Fruit fly (Drosophila melanogaster) S2 (cell line): ENCODE data around the gene natalisin.

ENCODE experiments used
- CG8478 ChIP-seq: fragments of >200 bp; optimal IDR thresholded peaks from 2 replicates; lab custom pipeline; 2018
- CTCF ChIP-seq, 2 experiments: fragments of >200 bp; optimal IDR thresholded peaks; 2 replicates each; lab custom pipeline; 2018

- TF ChIP-seq CTCF (optimal IDR thresholded peaks at IDR 0.05; lab: Kevin White, UChicago) (no peak), CG8478 (lab: Kevin White, UChicago) (no peak)
Observed at dm6 chr3R:14430291-14430690, 11.9 kb downstream of the natalisin start.
